Fruit fly (Drosophila melanogaster) whole organism, embryonic: ENCODE measurements around the gene CG17930.

Source experiments
- CG1024 ChIP-seq: fragments of 200-800 bp; sonication (Bioruptor generic); IDR thresholded peaks from 2 replicates; pipeline ENCODE4 v1.3.6; 2022; ENCODE audit warnings: missing biosample characterization, missing genetic modification characterization
- CG10274 ChIP-seq: fragments of 200-800 bp; sonication (Bioruptor generic); optimal IDR thresholded peaks from 3 replicates; lab custom pipeline; 2017; ENCODE audit warnings: missing biosample characterization, mild to moderate bottlenecking, missing genetic modification characterization
- CG13775 ChIP-seq: fragments of 200-800 bp; sonication (Bioruptor generic); optimal IDR thresholded peaks from 3 replicates; lab custom pipeline; 2017; ENCODE audit warnings: missing biosample characterization, mild to moderate bottlenecking, missing genetic modification characterization
- CG1602 ChIP-seq: fragments of 200-800 bp; sonication (Bioruptor generic); optimal IDR thresholded peaks from 3 replicates; lab custom pipeline; 2016; ENCODE audit warnings: missing biosample characterization, missing genetic modification characterization
- CG16779 ChIP-seq: fragments of 200-800 bp; sonication (Bioruptor generic); IDR thresholded peaks from 2 replicates; pipeline ENCODE4 v1.3.6; 2022; ENCODE audit warnings: missing biosample characterization, missing genetic modification characterization
- CG16813 ChIP-seq: fragments of 200-800 bp; sonication (Bioruptor generic); IDR thresholded peaks from 3 replicates; pipeline ENCODE4 v1.3.6; 2022; ENCODE audit warnings: missing biosample characterization, missing genetic modification characterization; ENCODE audit not compliant: partially characterized antibody
- CG1792 ChIP-seq: fragments of 200-800 bp; sonication (Bioruptor generic); optimal IDR thresholded peaks from 2 replicates; lab custom pipeline; 2016; ENCODE audit warnings: missing biosample characterization, missing genetic modification characterization
- CG31441 ChIP-seq: fragments of 200-800 bp; sonication (Bioruptor generic); IDR thresholded peaks from 2 replicates; pipeline ENCODE4 v1.3.6; 2022; ENCODE audit warnings: missing biosample characterization, missing genetic modification characterization
- CG32772 ChIP-seq: fragments of 200-800 bp; sonication (Bioruptor generic); IDR thresholded peaks from 2 replicates; pipeline ENCODE4 v1.3.6; 2022; ENCODE audit warnings: missing biosample characterization, missing genetic modification characterization
- CG34422 ChIP-seq: fragments of 200-800 bp; sonication (Bioruptor generic); IDR thresholded peaks from 3 replicates; pipeline ENCODE4 v1.3.6; 2022; ENCODE audit warnings: missing biosample characterization, missing genetic modification characterization
- CG4707 ChIP-seq: fragments of 200-800 bp; sonication (Bioruptor generic); optimal IDR thresholded peaks from 2 replicates; lab custom pipeline; 2018; ENCODE audit warnings: missing biosample characterization, mild to moderate bottlenecking, missing genetic modification characterization, moderate library complexity
- CG4730 ChIP-seq: fragments of 200-800 bp; sonication (Bioruptor generic); IDR thresholded peaks from 2 replicates; pipeline ENCODE4 v1.3.6; 2022; ENCODE audit warnings: missing biosample characterization, missing genetic modification characterization
- CG5180 ChIP-seq: fragments of 200-800 bp; sonication (Bioruptor generic); optimal IDR thresholded peaks from 3 replicates; lab custom pipeline; 2017; ENCODE audit warnings: missing biosample characterization, missing genetic modification characterization, mild to moderate bottlenecking, moderate library complexity, missing genetic modification reagents
- CG8089 ChIP-seq: fragments of 200-800 bp; sonication (Bioruptor generic); optimal IDR thresholded peaks from 3 replicates; lab custom pipeline; 2016; ENCODE audit warnings: missing biosample characterization, missing genetic modification characterization
- CG8478 ChIP-seq: fragments of >200 bp; optimal IDR thresholded peaks from 2 replicates; lab custom pipeline; 2018
- CG9437 ChIP-seq: fragments of 200-800 bp; sonication (Bioruptor generic); optimal IDR thresholded peaks from 2 replicates; lab custom pipeline; 2018; ENCODE audit warnings: missing biosample characterization, mild to moderate bottlenecking, missing genetic modification characterization
- Dip2 ChIP-seq: fragments of 200-800 bp; sonication (Bioruptor generic); IDR thresholded peaks from 2 replicates; pipeline ENCODE4 v1.3.6; 2022; ENCODE audit warnings: missing biosample characterization, missing genetic modification characterization
- Eip74EF ChIP-seq, 2 experiments: fragments of 200-800 bp in 1 of 2; fragments of >200 bp in 1 of 2; sonication (Bioruptor generic) in 1 of 2; optimal IDR thresholded peaks; 2 replicates each; lab custom pipeline; 2017 to 2019; ENCODE audit warnings: missing biosample characterization in 2 of 2, missing genetic modification characterization in 2 of 2, mild to moderate bottlenecking in 1 of 2, moderate library complexity in 1 of 2
- Hand ChIP-seq: fragments of 200-800 bp; sonication (Bioruptor generic); optimal IDR thresholded peaks from 2 replicates; lab custom pipeline; 2017; ENCODE audit warnings: mild to moderate bottlenecking, missing biosample characterization, missing genetic modification reagents, missing genetic modification characterization
- Hey ChIP-seq: fragments of 200-800 bp; sonication (Bioruptor generic); optimal IDR thresholded peaks from 3 replicates; lab custom pipeline; 2018; ENCODE audit warnings: missing biosample characterization, mild to moderate bottlenecking, missing genetic modification characterization
- Jarid2 ChIP-seq: fragments of 200-800 bp; sonication (Bioruptor generic); optimal IDR thresholded peaks from 3 replicates; lab custom pipeline; 2017; ENCODE audit warnings: mild to moderate bottlenecking, missing biosample characterization, missing genetic modification reagents, missing genetic modification characterization
- NC2α ChIP-seq: fragments of 200-800 bp; sonication (Bioruptor generic); optimal IDR thresholded peaks from 2 replicates; lab custom pipeline; 2016; ENCODE audit warnings: missing biosample characterization, missing genetic modification characterization
- PHDP ChIP-seq: fragments of 200-800 bp; sonication (Bioruptor generic); optimal IDR thresholded peaks from 3 replicates; lab custom pipeline; 2018; ENCODE audit warnings: missing biosample characterization, mild to moderate bottlenecking, missing genetic modification characterization, moderate library complexity
- Rx ChIP-seq: fragments of 200-800 bp; sonication (Bioruptor generic); IDR thresholded peaks from 2 replicates; pipeline ENCODE4 v1.3.6; 2022; ENCODE audit warnings: missing biosample characterization, missing genetic modification characterization
- Usf ChIP-seq: fragments of 200-800 bp; sonication (Bioruptor generic); optimal IDR thresholded peaks from 2 replicates; lab custom pipeline; 2017; ENCODE audit warnings: missing genotype, missing biosample characterization, missing genetic modification characterization
- Xrp1 ChIP-seq: fragments of 200-800 bp; sonication (Bioruptor generic); IDR thresholded peaks from 2 replicates; pipeline ENCODE4 v1.3.6; 2022; ENCODE audit warnings: missing biosample characterization, missing genetic modification characterization
- ac ChIP-seq: fragments of 200-800 bp; sonication (Bioruptor generic); optimal IDR thresholded peaks from 3 replicates; lab custom pipeline; 2017; ENCODE audit warnings: missing biosample characterization, mild to moderate bottlenecking, missing genetic modification characterization
- ato ChIP-seq: fragments of 200-800 bp; sonication (Bioruptor generic); IDR thresholded peaks from 2 replicates; pipeline ENCODE4 v1.3.6; 2022; ENCODE audit warnings: missing biosample characterization, missing genetic modification characterization; ENCODE audit not compliant: partially characterized antibody
- croc ChIP-seq: fragments of 200-800 bp; sonication (Bioruptor generic); conservative IDR thresholded peaks from 3 replicates; pipeline ENCODE4 v1.3.6; 2022; ENCODE audit warnings: missing biosample characterization, missing genetic modification characterization
- dati ChIP-seq: fragments of 200-800 bp; sonication (Bioruptor generic); IDR thresholded peaks from 2 replicates; pipeline ENCODE4 v1.3.6; 2022; ENCODE audit warnings: missing biosample characterization, missing genetic modification characterization
- dm ChIP-seq: fragments of 200-800 bp; sonication (Bioruptor generic); optimal IDR thresholded peaks from 3 replicates; lab custom pipeline; 2016; ENCODE audit warnings: missing biosample characterization, missing genetic modification characterization
- gfzf ChIP-seq: fragments of 200-800 bp; sonication (Bioruptor generic); optimal IDR thresholded peaks from 2 replicates; lab custom pipeline; 2016; ENCODE audit warnings: missing biosample characterization, mild to moderate bottlenecking, missing genetic modification characterization, moderate library complexity
- hkb ChIP-seq, 2 experiments: fragments of 200-800 bp in 1 of 2; fragments of >200 bp in 1 of 2; sonication (Bioruptor generic) in 1 of 2; IDR thresholded peaks in 1 of 2; optimal IDR thresholded peaks in 1 of 2; 2 replicates each; pipeline versions ENCODE4 v1.3.6 to Lab custom; 2017 to 2022; ENCODE audit warnings: missing biosample characterization in 1 of 2, missing genetic modification characterization in 1 of 2
- insv ChIP-seq, 2 experiments: fragments of 200-800 bp; sonication (Bioruptor generic); optimal IDR thresholded peaks; 3 replicates each; lab custom pipeline; 2016 to 2018; ENCODE audit warnings: missing biosample characterization in 2 of 2, missing genetic modification characterization in 2 of 2
- kah ChIP-seq: fragments of 200-800 bp; sonication (Bioruptor generic); optimal IDR thresholded peaks from 2 replicates; lab custom pipeline; 2018; ENCODE audit warnings: missing biosample characterization, mild to moderate bottlenecking, missing genetic modification characterization
- klu ChIP-seq: fragments of 200-800 bp; sonication (Bioruptor generic); IDR thresholded peaks from 2 replicates; pipeline ENCODE4 v1.3.6; 2022; ENCODE audit warnings: missing biosample characterization, missing genetic modification characterization
- lmd ChIP-seq: fragments of 200-800 bp; sonication (Bioruptor generic); IDR thresholded peaks from 2 replicates; pipeline ENCODE4 v1.3.6; 2022; ENCODE audit warnings: missing biosample characterization, missing genetic modification characterization
- mam ChIP-seq: fragments of 200-800 bp; sonication (Bioruptor generic); optimal IDR thresholded peaks from 3 replicates; lab custom pipeline; 2016; ENCODE audit warnings: missing biosample characterization, missing genetic modification characterization
- mld ChIP-seq: fragments of 200-800 bp; sonication (Bioruptor generic); IDR thresholded peaks from 3 replicates; pipeline ENCODE4 v1.3.6; 2022; ENCODE audit warnings: missing biosample characterization, missing genetic modification characterization; ENCODE audit not compliant: partially characterized antibody
- odd ChIP-seq: fragments of 200-800 bp; sonication (Bioruptor generic); optimal IDR thresholded peaks from 2 replicates; lab custom pipeline; 2017; ENCODE audit warnings: missing biosample characterization, mild to moderate bottlenecking, missing genetic modification characterization
- onecut ChIP-seq: fragments of 200-800 bp; sonication (Bioruptor generic); IDR thresholded peaks from 2 replicates; pipeline ENCODE4 v1.3.6; 2022; ENCODE audit warnings: missing biosample characterization, missing genetic modification characterization
- repo ChIP-seq: fragments of 200-800 bp; sonication (Bioruptor generic); optimal IDR thresholded peaks from 2 replicates; lab custom pipeline; 2016; ENCODE audit warnings: missing biosample characterization, missing genetic modification characterization
- sima ChIP-seq: fragments of 200-800 bp; sonication (Bioruptor generic); optimal IDR thresholded peaks from 2 replicates; lab custom pipeline; 2016; ENCODE audit warnings: missing biosample characterization, missing genetic modification characterization
- sna ChIP-seq: fragments of 200-800 bp; sonication (Bioruptor generic); IDR thresholded peaks from 2 replicates; pipeline ENCODE4 v1.3.6; 2022; ENCODE audit warnings: missing biosample characterization, missing genetic modification characterization; ENCODE audit not compliant: partially characterized antibody
- tll ChIP-seq, 2 experiments: fragments of 200-800 bp in 1 of 2; fragments of >200 bp in 1 of 2; sonication (Bioruptor generic) in 1 of 2; optimal IDR thresholded peaks; 2 replicates each; lab custom pipeline; 2017 to 2019; ENCODE audit warnings: missing biosample characterization in 2 of 2, missing genetic modification characterization in 2 of 2, mild to moderate bottlenecking in 1 of 2, moderate library complexity in 1 of 2
- vfl ChIP-seq: fragments of 200-800 bp; sonication (Bioruptor generic); optimal IDR thresholded peaks from 2 replicates; lab custom pipeline; 2016; ENCODE audit warnings: missing biosample characterization, missing genetic modification characterization
- yki ChIP-seq: fragments of >200 bp; optimal IDR thresholded peaks from 3 replicates; lab custom pipeline; 2018

The CG17930 gene

DNA sequence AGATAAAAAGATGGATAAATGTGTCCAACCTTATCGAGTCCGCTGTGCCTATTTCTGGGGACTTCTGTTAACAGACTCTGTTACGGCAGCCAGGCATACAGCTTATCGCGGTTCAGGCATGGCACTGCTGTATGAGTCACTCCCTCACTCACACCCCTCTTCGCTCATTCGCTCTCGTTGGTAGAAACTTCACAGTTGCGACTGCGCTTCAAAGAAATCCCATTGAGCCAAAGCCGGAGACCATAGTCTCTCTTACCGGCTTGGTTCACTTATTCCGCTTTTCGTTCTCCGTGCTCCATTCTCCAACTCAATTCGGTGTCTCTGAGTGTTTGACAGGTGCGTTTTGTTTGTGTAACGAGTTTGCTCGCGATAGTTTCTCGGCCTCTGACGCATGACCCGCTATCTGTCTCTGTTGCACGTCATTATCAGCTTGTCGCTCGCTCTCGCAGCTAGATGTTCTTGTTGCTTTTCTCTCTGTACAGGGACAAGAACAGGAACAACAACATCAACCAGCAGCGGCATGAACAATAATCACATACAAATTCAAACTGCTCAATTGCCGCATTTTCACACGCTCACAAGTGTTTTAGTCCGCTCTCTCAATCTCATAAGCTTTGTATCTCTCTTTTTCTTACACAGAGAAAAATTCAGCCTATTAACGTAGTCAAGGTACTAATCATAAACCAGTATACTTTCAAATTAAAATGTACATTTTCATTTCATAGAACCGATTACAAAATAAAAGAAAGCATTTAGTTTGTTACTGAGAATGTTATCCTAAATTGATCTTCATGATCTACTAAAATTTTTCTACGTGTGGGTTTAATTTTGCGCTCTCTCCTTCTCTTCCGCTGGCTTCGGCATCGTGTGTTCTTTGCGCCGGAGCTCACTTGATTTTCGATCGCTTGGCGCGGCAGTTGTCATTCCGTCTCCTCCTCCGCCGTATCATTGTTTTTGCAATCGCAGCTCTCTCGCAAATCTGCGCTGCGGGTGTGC is 47.3 kb upstream of the CG17930 start (continued):
- peak; percentile 98 for TF ChIP-seq vfl (GFP tag; lab: Kevin White, UChicago)
- TF ChIP-seq CG32772 (GFP tag; lab: Robert Waterston, UW): peak; percentile 99
- 0 out of 2 replicates have a peak, but pooled peaks have one; percentile 26 for TF ChIP-seq sna (GFP tag; lab: Robert Waterston, UW)
- peak; percentile 99 for TF ChIP-seq Rx
- TF ChIP-seq NC2α: peak; percentile 99
- peak; percentile 97 for TF ChIP-seq CG4707 (GFP tag; lab: Kevin White, UChicago)
- TF ChIP-seq Dip2: peak; percentile 80; the same call in 1 of the 2 replicates
- TF ChIP-seq CG1602 (GFP tag; lab: Kevin White, UChicago): peak; percentile 100
- peak; percentile 99 for TF ChIP-seq CG34422
- peak; percentile 99 for TF ChIP-seq Hand (GFP tag; lab: Kevin White, UChicago)
- TF ChIP-seq CG9437 (GFP tag; lab: Kevin White, UChicago): peak; percentile 96
- TF ChIP-seq dm (GFP tag; lab: Kevin White, UChicago): peak; percentile 99
- no peak for TF ChIP-seq ato (GFP tag; lab: Robert Waterston, UW)
- TF ChIP-seq Jarid2: peak; percentile 92
- TF ChIP-seq Eip74EF (GFP tag; optimal IDR thresholded peaks at IDR 0.05; lab: Kevin White, UChicago): peak in 1 of 2 experiments; percentile 100
- peak; percentile 99 for TF ChIP-seq CG16779 (GFP tag; lab: Robert Waterston, UW)
- no peak for TF ChIP-seq mld (GFP tag; lab: Robert Waterston, UW)
- peak; percentile 98 for TF ChIP-seq croc (GFP tag; lab: Robert Waterston, UW)
- peak; percentile 99 for TF ChIP-seq CG8089 (GFP tag; lab: Kevin White, UChicago)
- TF ChIP-seq CG5180: peak; percentile 94
- TF ChIP-seq repo (GFP tag; lab: Kevin White, UChicago): peak; percentile 99
- TF ChIP-seq insv (GFP tag; optimal IDR thresholded peaks at IDR 0.05; lab: Kevin White, UChicago): peak; percentile 59 to 83
- TF ChIP-seq CG31441: peak; percentile 100
- TF ChIP-seq CG16813 (GFP tag; lab: Robert Waterston, UW): 0 out of 3 replicates have a peak, but pooled peaks have one; percentile 28
- TF ChIP-seq yki (lab: Kevin White, UChicago): peak; percentile 38
- peak; percentile 93 for TF ChIP-seq CG10274 (GFP tag; lab: Kevin White, UChicago)
- TF ChIP-seq CG1792 (GFP tag; lab: Kevin White, UChicago): peak; percentile 99
- peak; percentile 100 for TF ChIP-seq PHDP (tag; lab: Kevin White, UChicago)
- TF ChIP-seq CG1024 (GFP tag; lab: Robert Waterston, UW): peak; percentile 97
- TF ChIP-seq CG4730 (GFP tag; lab: Robert Waterston, UW): peak; percentile 99
- TF ChIP-seq odd (GFP tag; lab: Kevin White, UChicago): peak; percentile 99
- peak; percentile 99 for TF ChIP-seq mam (GFP tag; lab: Kevin White, UChicago)
- peak; percentile 99 for TF ChIP-seq CG13775
- TF ChIP-seq CG8478 (lab: Kevin White, UChicago): peak; percentile 10
- TF ChIP-seq sima (GFP tag; lab: Kevin White, UChicago): peak; percentile 98
- peak; percentile 94 for TF ChIP-seq Hey
- TF ChIP-seq ac (GFP tag; lab: Kevin White, UChicago): peak; percentile 97
- TF ChIP-seq tll (GFP tag; optimal IDR thresholded peaks at IDR 0.05; lab: Kevin White, UChicago): peak in 1 of 2 experiments; percentile 89
- peak; percentile 99 for TF ChIP-seq lmd
- peak; percentile 99 for TF ChIP-seq klu (GFP tag; lab: Robert Waterston, UW)
- TF ChIP-seq onecut (GFP tag; lab: Robert Waterston, UW): peak; percentile 98
- peak; percentile 99 for TF ChIP-seq dati
- TF ChIP-seq gfzf (GFP tag; lab: Kevin White, UChicago): peak; percentile 42
- peak; percentile 100 for TF ChIP-seq Xrp1 (GFP tag; lab: Robert Waterston, UW)
- peak; percentile 97 for TF ChIP-seq kah (GFP tag; lab: Kevin White, UChicago)
- TF ChIP-seq Usf: peak; percentile 98
- no peak for TF ChIP-seq hkb (optimal IDR thresholded peaks at IDR 0.05; lab: Kevin White, UChicago)
- peak; percentile 100 for TF ChIP-seq hkb (GFP tag; IDR thresholded peaks at IDR 0.05; lab: Robert Waterston, UW)
